Fruit fly (Drosophila melanogaster): Measurements from ENCODE around the gene Nepl15.

The Nepl15 gene

DNA sequence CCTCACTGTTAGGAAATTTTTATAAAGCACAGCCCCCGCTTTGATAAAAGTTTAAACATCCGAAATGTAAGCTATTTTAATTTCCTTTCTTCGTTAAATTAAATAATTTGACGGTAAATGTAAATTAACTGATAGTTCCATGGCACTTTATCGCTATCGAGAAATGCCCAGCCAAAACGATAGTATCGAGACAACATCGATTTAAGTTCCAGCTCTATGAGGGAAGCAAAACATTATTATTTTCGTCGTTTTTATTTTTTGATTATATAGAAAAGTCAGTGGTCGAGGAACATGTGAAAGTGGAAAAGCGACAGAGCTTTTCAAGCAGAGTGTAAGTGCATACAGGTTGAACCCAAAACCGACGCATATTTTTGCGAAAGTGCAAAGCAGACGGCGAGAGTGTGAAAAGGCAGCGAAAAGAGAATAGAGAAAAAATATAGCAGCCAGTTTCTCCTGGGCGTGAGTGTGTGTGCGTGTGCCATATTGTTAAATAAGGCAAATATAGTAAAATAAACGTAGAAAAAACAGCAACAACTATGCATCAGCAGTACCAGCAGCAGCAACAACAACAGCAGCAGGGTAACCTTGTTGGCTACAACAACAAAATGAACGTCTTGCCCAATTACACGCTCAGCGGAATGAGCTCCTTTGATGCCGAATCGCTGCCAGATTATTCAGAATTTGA lies 39.1 kb downstream of the Nepl15 start, which contains the start of gene CG45049:
Gene CG45049, plus strand, starts transcription at position 197 of the 685 bp plus-strand sequence.
- TF ChIP-seq insv (optimal IDR thresholded peaks at IDR 0.05) (no peak), ttk (optimal IDR thresholded peaks at IDR 0.05) (no peak), Sin3A (optimal IDR thresholded peaks at IDR 0.05) (no peak), Myc (optimal IDR thresholded peaks at IDR 0.05) (no peak), h (optimal IDR thresholded peaks at IDR 0.05) (no peak), psq (optimal IDR thresholded peaks at IDR 0.05) (no peak)

DNA sequence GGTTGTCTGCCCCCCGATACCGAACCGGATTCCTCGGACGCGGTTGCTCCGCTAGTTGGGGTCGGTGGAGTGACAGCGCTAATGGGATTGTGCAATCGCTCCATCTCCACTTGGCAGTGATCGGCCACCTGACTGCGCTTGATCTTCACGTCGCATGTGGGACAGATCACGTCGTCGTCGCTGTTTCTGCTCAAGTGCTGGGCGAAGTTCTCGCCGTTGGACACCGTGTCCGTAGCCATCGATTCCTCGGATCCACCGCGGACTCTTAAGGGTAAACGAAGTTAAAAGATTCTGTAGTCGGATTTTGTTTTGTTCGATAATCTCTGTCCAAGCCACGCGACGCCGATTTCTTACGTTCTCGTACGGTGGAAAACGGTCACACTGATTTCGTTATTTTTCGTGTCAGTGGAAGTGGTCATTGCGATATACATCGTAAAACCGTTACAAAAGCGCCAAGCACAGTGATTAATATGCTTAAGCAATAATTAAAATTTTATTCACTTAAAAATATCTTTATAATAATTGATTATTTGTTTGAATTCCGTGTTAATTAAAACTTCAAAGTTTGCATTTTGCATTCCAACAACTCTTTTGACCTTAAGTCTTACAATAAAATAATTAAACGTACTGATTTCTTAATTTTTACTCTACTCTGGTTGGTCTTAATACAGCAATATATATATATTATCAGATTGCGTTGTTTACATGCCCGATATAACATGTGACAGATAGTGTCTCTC lies 39.8 kb downstream of the Nepl15 start, which contains the start of gene RNF220:
Gene RNF220, minus strand, starts transcription at position 384 of the 740 bp plus-strand sequence.
- TF ChIP-seq psq (optimal IDR thresholded peaks at IDR 0.05) (peak; percentile 73), insv (optimal IDR thresholded peaks at IDR 0.05) (no peak)

DNA sequence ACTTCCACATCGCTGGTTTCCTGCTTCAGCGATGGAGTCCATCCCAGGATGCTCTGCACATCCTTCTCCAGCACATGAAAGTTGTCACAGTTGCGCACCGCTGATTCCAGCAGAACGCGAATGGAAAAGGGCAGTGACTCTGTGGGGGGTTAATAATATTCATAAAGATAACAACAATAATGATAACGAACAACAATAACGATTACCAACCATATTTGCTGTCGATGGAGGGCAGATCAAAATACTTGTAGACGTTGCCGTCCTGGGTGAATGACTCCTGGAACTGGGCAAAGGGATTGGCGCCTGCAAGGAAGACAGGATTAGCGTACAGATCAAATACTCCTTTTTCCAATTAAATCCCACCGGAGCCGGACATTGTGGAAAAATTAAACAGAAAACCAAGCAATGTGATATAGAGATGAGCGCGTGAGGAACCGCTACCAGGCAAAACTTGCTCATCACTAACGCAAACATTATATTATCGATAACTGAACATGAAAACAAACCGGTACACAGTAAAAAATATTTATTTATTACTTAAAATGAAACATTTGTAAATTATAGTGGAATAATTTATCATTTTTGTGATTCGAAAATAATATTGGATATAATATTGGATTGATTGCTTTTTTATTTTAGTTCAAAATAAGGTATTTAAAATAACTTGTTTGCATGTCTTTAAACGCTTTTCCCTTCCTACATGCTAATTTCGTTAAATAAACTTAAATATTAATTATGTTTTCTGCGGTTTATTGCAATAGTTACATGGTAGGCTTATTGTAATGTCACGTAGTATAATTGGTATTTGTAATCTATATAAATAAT lies 41.6 kb downstream of the Nepl15 start, which contains the start of gene Irp-1A:
Gene Irp-1A, minus strand, starts transcription at position 439 of the 825 bp plus-strand sequence.
- TF ChIP-seq psq (optimal IDR thresholded peaks at IDR 0.05) = no peak
- no peak for TF ChIP-seq ttk (optimal IDR thresholded peaks at IDR 0.05)
- TF ChIP-seq insv (optimal IDR thresholded peaks at IDR 0.05) = no peak
- no peak for TF ChIP-seq Myc (optimal IDR thresholded peaks at IDR 0.05)
- TF ChIP-seq Sin3A (optimal IDR thresholded peaks at IDR 0.05) = no peak
- no peak for TF ChIP-seq h (optimal IDR thresholded peaks at IDR 0.05)

DNA sequence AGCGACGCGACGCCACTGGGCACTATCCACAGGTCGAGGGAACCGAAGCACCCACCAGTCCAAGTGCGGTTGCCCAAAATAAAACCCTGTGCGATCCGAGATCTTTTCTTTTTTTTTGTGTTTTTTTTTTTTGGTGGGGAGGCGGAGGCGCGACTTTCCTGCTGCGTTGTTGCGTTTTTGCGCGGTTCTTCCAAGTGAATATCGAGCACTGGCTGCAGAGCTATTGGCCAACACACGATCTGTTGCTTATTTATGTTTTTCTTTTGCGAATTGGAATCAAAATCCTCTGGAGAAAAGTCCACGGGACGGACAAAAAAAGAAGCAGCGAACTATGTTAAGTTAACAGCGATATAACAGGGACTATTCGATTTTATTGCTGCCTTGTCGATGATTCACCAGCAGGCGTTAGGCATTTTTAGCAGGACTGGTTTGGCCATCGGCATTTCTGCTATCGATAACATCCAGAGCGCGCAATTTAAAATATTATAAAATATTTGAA lies 45.1 kb downstream of the Nepl15 start, which contains the start of gene wge:
Gene wge, minus strand, starts transcription at position 343 of the 499 bp plus-strand sequence.
- TF ChIP-seq psq (optimal IDR thresholded peaks at IDR 0.05) = peak; percentile 23
- no peak for TF ChIP-seq insv (optimal IDR thresholded peaks at IDR 0.05)

DNA sequence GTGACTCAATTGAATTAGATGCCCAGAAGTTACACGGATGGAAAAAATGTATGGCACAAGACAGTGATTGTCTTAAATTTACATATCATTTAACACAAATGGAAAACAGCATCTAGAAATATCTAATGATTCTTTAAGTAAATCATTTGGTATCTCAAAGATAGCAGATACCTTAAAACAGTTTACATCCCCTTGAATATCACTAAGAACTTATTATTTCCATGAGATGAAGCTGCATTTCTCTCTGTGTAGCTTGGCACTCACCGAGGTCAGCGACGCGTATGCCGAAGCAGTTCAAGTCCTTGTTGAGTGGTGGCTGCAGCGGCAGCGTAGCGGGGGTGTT lies 46.4 kb downstream of the Nepl15 start:
- no peak for TF ChIP-seq Sin3A (optimal IDR thresholded peaks at IDR 0.05)
- TF ChIP-seq Myc (optimal IDR thresholded peaks at IDR 0.05) = no peak
- TF ChIP-seq insv (optimal IDR thresholded peaks at IDR 0.05) = no peak
- TF ChIP-seq h (optimal IDR thresholded peaks at IDR 0.05) = no peak
- no peak for TF ChIP-seq ttk (optimal IDR thresholded peaks at IDR 0.05)
- no peak for TF ChIP-seq psq (optimal IDR thresholded peaks at IDR 0.05)

DNA sequence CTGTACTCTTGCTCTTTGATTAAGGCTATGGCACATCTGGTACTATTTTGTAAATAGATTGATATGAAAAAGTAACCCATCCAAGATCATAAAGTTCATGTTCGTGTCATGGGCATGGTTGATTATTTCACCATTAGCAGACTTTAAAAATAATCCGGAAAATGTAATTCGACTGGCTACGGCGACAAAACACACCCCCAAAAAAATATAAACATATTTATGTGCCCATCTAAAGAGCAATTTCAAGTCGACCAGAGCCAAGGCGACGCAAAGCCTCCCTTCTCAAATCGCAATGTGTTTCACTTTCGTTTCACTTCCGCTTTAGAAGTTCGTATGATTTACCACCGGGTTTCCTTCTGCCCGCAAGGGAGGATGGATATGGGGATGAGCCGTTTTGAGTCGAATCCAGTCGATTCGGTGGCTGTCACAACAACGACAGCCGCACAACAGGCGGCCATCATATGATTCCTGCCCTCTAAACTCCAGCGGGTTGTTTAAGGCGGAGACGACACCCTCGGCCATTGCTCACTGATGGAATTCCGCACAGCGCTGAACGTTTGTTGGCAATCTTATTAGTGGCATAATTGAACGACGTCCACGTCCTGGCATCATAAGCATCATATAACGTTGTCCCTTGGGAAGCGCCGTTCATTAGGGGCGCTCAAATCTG lies 46.9 kb downstream of the Nepl15 start:
- TF ChIP-seq psq (optimal IDR thresholded peaks at IDR 0.05) (no peak), Sin3A (optimal IDR thresholded peaks at IDR 0.05) (no peak), h (optimal IDR thresholded peaks at IDR 0.05) (no peak), insv (optimal IDR thresholded peaks at IDR 0.05) (no peak), ttk (optimal IDR thresholded peaks at IDR 0.05) (no peak), Myc (optimal IDR thresholded peaks at IDR 0.05) (no peak)

DNA sequence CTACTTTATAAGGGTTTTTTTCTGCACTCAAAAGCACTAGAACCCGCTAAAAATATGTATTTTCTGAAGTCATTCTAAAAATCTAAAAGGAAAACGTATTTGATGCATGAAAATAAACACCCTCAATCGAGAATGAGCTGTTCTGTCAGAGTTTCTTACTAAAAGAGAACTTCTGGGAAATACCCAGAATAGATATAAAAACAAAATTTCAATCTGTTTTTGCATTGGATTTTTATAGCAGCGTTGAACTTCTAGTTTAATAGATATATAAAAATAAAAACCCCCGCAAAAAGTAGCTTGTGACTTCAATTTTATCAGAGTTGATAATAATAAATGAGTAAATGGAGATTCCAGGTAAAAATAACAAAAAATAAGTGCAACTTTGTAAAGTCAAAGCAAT lies 47.6 kb downstream of the Nepl15 start:
- TF ChIP-seq Myc (optimal IDR thresholded peaks at IDR 0.05) (no peak), ttk (optimal IDR thresholded peaks at IDR 0.05) (no peak), insv (optimal IDR thresholded peaks at IDR 0.05) (no peak), h (optimal IDR thresholded peaks at IDR 0.05) (no peak), Sin3A (optimal IDR thresholded peaks at IDR 0.05) (no peak), psq (optimal IDR thresholded peaks at IDR 0.05) (no peak)

DNA sequence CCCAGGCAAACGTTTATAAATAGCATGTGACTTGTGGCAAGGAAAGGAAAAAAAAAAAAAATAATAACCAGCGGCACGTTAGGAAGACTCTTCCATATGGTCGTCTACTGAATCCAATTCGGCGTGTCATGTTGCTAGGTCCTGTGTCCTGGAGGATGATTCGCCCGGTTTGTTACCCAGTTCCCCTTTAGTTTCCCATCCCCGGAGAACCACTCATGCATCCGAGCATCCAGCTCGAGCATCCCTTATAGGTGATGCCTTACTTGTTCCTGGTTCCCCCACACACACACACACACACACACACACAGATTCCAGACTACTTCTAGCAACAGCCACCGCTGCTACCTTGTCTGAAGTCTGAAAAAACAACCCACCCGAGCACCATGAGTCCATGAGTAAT lies 48.1 kb downstream of the Nepl15 start:
- TF ChIP-seq ttk (optimal IDR thresholded peaks at IDR 0.05) = no peak
- TF ChIP-seq psq (optimal IDR thresholded peaks at IDR 0.05) = no peak
- no peak for TF ChIP-seq h (optimal IDR thresholded peaks at IDR 0.05)
- TF ChIP-seq Myc (optimal IDR thresholded peaks at IDR 0.05) = no peak
- TF ChIP-seq insv (optimal IDR thresholded peaks at IDR 0.05) = no peak
- no peak for TF ChIP-seq Sin3A (optimal IDR thresholded peaks at IDR 0.05)
